Worm (Caenorhabditis elegans) whole organism, L4/young adult: ENCODE data around the gene C24H10.3.

ENCODE experiments used
- W03F9.2 ChIP-seq: fragments of 150-350 bp; optimal IDR thresholded peaks from 2 replicates; lab custom pipeline; 2014; ENCODE audit warnings: missing biosample characterization, missing genetic modification characterization
- dao-5 ChIP-seq: sonication (generic microtip); optimal IDR thresholded peaks from 2 replicates; lab custom pipeline; 2016; ENCODE audit warnings: missing genotype, missing genetic modification characterization, moderate library complexity, missing compliant biosample characterization
- him-1 ChIP-seq: sonication (generic microtip); optimal IDR thresholded peaks from 2 replicates; lab custom pipeline; 2016; ENCODE audit warnings: missing genotype, missing genetic modification reagents, missing genetic modification characterization, missing compliant biosample characterization

- TF ChIP-seq him-1 (tag; lab: Kevin White, UChicago) (no peak), dao-5 (no peak), W03F9.2 (tag; lab: Kevin White, UChicago) (no peak)
Measured at ce11 chrX:5017591-5017990, 43.3 kb upstream of the C24H10.3 start, which contains the start of gene sek-3.
